Worm (Caenorhabditis elegans) whole organism, midembryonic: ENCODE data around the gene ZK177.2.

Experiments used
- T22C8.4 ChIP-seq: fragments of 200-800 bp; sonication (Bioruptor generic); IDR thresholded peaks from 2 replicates; pipeline ENCODE4 v1.3.6; 2022; ENCODE audit warnings: missing genetic modification characterization, missing compliant biosample characterization
- cog-1 ChIP-seq: sonication (generic microtip); optimal IDR thresholded peaks from 2 replicates; lab custom pipeline; 2016; ENCODE audit warnings: missing genetic modification characterization, missing compliant biosample characterization
- flt-1 ChIP-seq: fragments of 200-800 bp; sonication (Bioruptor generic); IDR thresholded peaks from 2 replicates; pipeline ENCODE4 v1.3.6; 2022; ENCODE audit warnings: missing genetic modification characterization, missing compliant biosample characterization
- klf-2 ChIP-seq: fragments of 200-800 bp; sonication (Bioruptor generic); conservative IDR thresholded peaks from 2 replicates; pipeline ENCODE4 v1.3.6; 2022; ENCODE audit warnings: missing genetic modification reagents, missing genetic modification characterization, missing compliant biosample characterization
- med-1 ChIP-seq: sonication (generic microtip); optimal IDR thresholded peaks from 2 replicates; lab custom pipeline; 2017; ENCODE audit warnings: missing genetic modification characterization, mild to moderate bottlenecking, missing compliant biosample characterization, antibody characterized with exemption, missing genetic modification reagents; ENCODE audit not compliant: insufficient read depth
- ref-1 ChIP-seq: fragments of 200-800 bp; sonication (Bioruptor generic); conservative IDR thresholded peaks from 2 replicates; pipeline ENCODE4 v1.3.6; 2022; ENCODE audit warnings: missing genetic modification reagents, missing genetic modification characterization, missing compliant biosample characterization
- tab-1 ChIP-seq: fragments of 200-800 bp; sonication (Bioruptor generic); IDR thresholded peaks from 2 replicates; pipeline ENCODE4 v1.3.6; 2022; ENCODE audit warnings: missing genetic modification characterization, missing compliant biosample characterization
- ztf-23 ChIP-seq: fragments of 200-800 bp; sonication (Bioruptor generic); IDR thresholded peaks from 2 replicates; pipeline ENCODE4 v1.3.6; 2022; ENCODE audit warnings: missing genetic modification reagents, missing genetic modification characterization, missing compliant biosample characterization

- TF ChIP-seq flt-1 (GFP tag; lab: Robert Waterston, UW) = no peak
- no peak for TF ChIP-seq tab-1
- TF ChIP-seq klf-2 (GFP tag; lab: Robert Waterston, UW) = no peak
- TF ChIP-seq ref-1 (GFP tag; lab: Robert Waterston, UW) = no peak
- TF ChIP-seq T22C8.4 (GFP tag; lab: Robert Waterston, UW) = no peak
- no peak for TF ChIP-seq med-1 (GFP tag; lab: Kevin White, UChicago)
- TF ChIP-seq ztf-23 (GFP tag; lab: Robert Waterston, UW) = no peak
- no peak for TF ChIP-seq cog-1
Observed at ce11 chrII:5521411-5521810, 2.4 kb downstream of the ZK177.2 start, which contains the start of gene ZK177.12.
